Worm (Caenorhabditis elegans): ENCODE results near the gene W09D6.5.

DNA sequence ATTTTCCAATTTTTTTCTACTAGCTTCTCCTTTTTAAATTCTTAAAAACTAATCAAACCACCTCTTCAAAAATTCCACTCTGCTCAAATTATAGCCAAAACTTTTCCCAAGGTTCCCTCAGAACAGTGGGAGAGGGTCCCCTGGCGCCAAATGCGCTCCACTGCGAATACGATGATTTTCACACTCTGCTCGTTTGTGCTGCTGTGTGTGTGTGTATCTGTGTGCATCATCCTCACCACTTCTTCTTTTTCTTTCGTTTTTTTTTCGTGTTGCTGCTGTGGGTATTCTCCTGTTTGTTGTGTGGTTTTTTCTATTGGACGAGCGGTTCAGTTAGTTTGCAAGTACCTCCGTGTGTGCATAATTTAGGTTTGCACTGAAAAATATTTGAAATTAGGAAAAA lies 49.0 kb upstream of the W09D6.5 start:
- no peak for TF ChIP-seq pha-4 (tag; optimal IDR thresholded peaks at IDR 0.05)
- no peak for TF ChIP-seq dpl-1 (GFP tag; optimal IDR thresholded peaks at IDR 0.05)
- TF ChIP-seq snpc-4 (GFP tag; optimal IDR thresholded peaks at IDR 0.05) = no peak
- no peak for TF ChIP-seq snpc-4 (tag; optimal IDR thresholded peaks at IDR 0.05)
- no peak for TF ChIP-seq Y95B8A.8 (GFP tag; IDR thresholded peaks at IDR 0.05)
